Worm (Caenorhabditis elegans) whole organism, L3 larva: ENCODE data around the gene R03G5.6.
A peak's percentile ranks its signal among the peaks of the same experiment; 100 is the strongest.

ENCODE experiments used
- egl-5 ChIP-seq: fragments of 150-350 bp; optimal IDR thresholded peaks from 2 replicates; lab custom pipeline; 2017; ENCODE audit warnings: missing biosample characterization, missing genetic modification reagents, missing genetic modification characterization, inconsistent platforms
- eor-1 ChIP-seq, 2 experiments: fragments of 150-350 bp; optimal IDR thresholded peaks; 2 replicates each; lab custom pipeline; 2014 to 2018; ENCODE audit warnings: missing biosample characterization in 2 of 2, missing genetic modification characterization in 2 of 2
- fos-1 ChIP-seq: fragments of 150-350 bp; optimal IDR thresholded peaks from 2 replicates; lab custom pipeline; 2014; ENCODE audit warnings: missing biosample characterization, missing genetic modification characterization
- mdl-1 ChIP-seq: fragments of 150-350 bp; optimal IDR thresholded peaks from 2 replicates; lab custom pipeline; 2014; ENCODE audit warnings: missing biosample characterization, missing genetic modification characterization
- nhr-11 ChIP-seq: fragments of 150-350 bp; optimal IDR thresholded peaks from 2 replicates; lab custom pipeline; 2014; ENCODE audit warnings: missing biosample characterization, missing genetic modification characterization
- nhr-76 ChIP-seq: fragments of 150-350 bp; sonication (generic microtip); optimal IDR thresholded peaks from 5 replicates; lab custom pipeline; 2014; ENCODE audit warnings: missing biosample characterization, missing genetic modification characterization
- unc-62 ChIP-seq: fragments of 150-350 bp; sonication (generic microtip); optimal IDR thresholded peaks from 4 replicates; lab custom pipeline; 2014; ENCODE audit warnings: missing biosample characterization, missing genetic modification reagents, missing genetic modification characterization
- zag-1 ChIP-seq: fragments of 150-350 bp; optimal IDR thresholded peaks from 2 replicates; lab custom pipeline; 2014; ENCODE audit warnings: missing biosample characterization, missing genetic modification characterization

DNA sequence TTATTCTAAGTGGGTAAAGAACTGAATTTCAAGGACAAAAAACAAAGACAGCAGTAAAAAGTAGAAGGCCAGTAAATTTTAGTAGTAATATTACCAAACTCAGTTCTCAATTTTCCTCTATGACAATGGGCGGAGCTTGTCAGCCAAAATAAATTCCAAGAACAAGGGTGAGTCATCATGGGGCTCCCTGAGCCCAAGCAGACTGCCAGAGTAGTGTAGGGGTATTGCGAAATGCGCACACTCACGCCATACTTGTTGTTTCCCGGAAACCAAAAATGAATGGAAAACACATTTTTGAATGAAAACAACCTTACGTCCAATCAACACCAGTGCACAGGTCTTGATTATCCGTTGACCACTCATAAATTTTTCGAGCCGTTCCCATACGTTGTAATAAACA lies 24.9 kb downstream of the R03G5.6 start:
- TF ChIP-seq nhr-11 (tag; lab: Kevin White, UChicago): peak; percentile 74
- TF ChIP-seq unc-62 (GFP tag; lab: Kevin White, UChicago): no peak
- no peak for TF ChIP-seq eor-1 (tag; optimal IDR thresholded peaks at IDR 0.05; lab: Kevin White, UChicago)
- no peak for TF ChIP-seq mdl-1 (tag; lab: Kevin White, UChicago)
- TF ChIP-seq fos-1 (tag; lab: Kevin White, UChicago): peak; percentile 76
- TF ChIP-seq egl-5 (tag; lab: Kevin White, UChicago): no peak
- TF ChIP-seq zag-1 (tag; lab: Kevin White, UChicago): no peak
- TF ChIP-seq nhr-76: no peak
